Worm (Caenorhabditis elegans): ENCODE measurements around the gene R151.2.

DNA sequence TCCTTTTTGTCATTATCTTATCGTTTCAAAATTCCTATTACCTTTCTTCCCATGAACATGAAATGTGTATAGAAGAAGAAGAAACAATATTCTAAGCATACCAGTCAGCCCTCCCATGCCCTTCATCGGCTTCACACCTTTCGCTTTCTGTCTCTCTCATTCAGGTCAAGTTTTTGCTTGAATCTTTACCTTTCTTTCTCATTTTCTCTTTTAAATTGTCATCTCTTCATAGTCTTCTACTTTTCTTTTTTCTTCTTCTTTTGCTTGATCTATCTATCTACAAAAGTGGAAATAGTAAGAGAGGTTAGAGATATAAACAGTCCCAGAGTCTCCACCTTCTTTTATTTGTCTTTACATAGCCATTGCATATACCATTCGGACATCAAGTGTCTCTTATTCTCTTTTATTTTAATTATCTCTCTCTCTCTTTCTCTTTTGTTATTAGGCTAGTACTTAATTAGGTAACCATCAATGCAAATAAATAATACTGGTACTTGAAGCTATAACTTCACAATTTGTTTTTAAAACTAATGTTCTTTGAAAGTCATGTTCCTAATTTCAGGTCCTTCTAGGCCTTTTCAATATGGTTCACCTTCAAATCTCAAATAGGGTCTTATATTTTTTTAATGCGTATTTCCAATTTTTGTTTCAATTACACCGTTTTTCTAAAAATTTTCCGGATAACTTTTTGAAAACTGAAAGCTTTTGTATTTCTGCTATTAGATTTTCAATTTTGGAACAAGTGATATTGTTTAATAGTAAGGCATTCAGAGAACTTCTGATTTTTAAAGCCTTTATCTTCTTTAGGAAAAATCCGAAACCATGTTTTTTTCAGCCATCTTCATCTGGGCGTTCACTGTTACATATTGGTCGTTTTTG, 8.2 kb upstream of the R151.2 start, which contains the start of gene dpy-31:
- no peak for TF ChIP-seq mep-1 (tag; optimal IDR thresholded peaks at IDR 0.05)
- TF ChIP-seq lsy-2 (tag; optimal IDR thresholded peaks at IDR 0.05): no peak
- peak; percentile 24 for TF ChIP-seq elt-3 (tag; optimal IDR thresholded peaks at IDR 0.05)

All from whole organism, mixed stage, embryonic.